Fruit fly (Drosophila melanogaster) whole organism, embryonic: ENCODE data around the gene Sf3a2.

Experiments
- CG1024 ChIP-seq: fragments of 200-800 bp; sonication (Bioruptor generic); IDR thresholded peaks from 2 replicates; pipeline ENCODE4 v1.3.6; 2022; ENCODE audit warnings: missing biosample characterization, missing genetic modification characterization
- CG11504 ChIP-seq: fragments of 200-800 bp; sonication (Bioruptor generic); optimal IDR thresholded peaks from 3 replicates; lab custom pipeline; 2019; ENCODE audit warnings: missing biosample characterization, mild to moderate bottlenecking, missing genetic modification characterization, moderate library complexity
- CG12071 ChIP-seq: fragments of 200-800 bp; sonication (Bioruptor generic); optimal IDR thresholded peaks from 3 replicates; lab custom pipeline; 2018; ENCODE audit warnings: missing biosample characterization, mild to moderate bottlenecking, missing genetic modification characterization
- CG1233 ChIP-seq: fragments of 200-800 bp; sonication (Bioruptor generic); optimal IDR thresholded peaks from 4 replicates; lab custom pipeline; 2018; ENCODE audit warnings: missing biosample characterization, mild to moderate bottlenecking, missing genetic modification characterization
- CG14014 ChIP-seq: fragments of 200-800 bp; sonication (Bioruptor generic); IDR thresholded peaks from 2 replicates; pipeline ENCODE4 v1.3.6; 2022; ENCODE audit warnings: missing biosample characterization, missing genetic modification characterization
- CG15269 ChIP-seq: fragments of 200-800 bp; sonication (Bioruptor generic); optimal IDR thresholded peaks from 2 replicates; lab custom pipeline; 2018; ENCODE audit warnings: missing biosample characterization, mild to moderate bottlenecking, missing genetic modification characterization, moderate library complexity
- CG15601 ChIP-seq: fragments of 200-800 bp; sonication (Bioruptor generic); optimal IDR thresholded peaks from 3 replicates; lab custom pipeline; 2019; ENCODE audit warnings: missing biosample characterization, mild to moderate bottlenecking, missing genetic modification characterization, moderate library complexity
- CG17385 ChIP-seq: fragments of 200-800 bp; sonication (Bioruptor generic); optimal IDR thresholded peaks from 3 replicates; lab custom pipeline; 2018; ENCODE audit warnings: missing biosample characterization, mild to moderate bottlenecking, missing genetic modification characterization
- CG17612 ChIP-seq: fragments of 200-800 bp; sonication (Bioruptor generic); IDR thresholded peaks from 2 replicates; pipeline ENCODE4 v1.3.6; 2022; ENCODE audit warnings: missing biosample characterization, missing genetic modification characterization
- CG18599 ChIP-seq: fragments of 200-800 bp; sonication (Bioruptor generic); optimal IDR thresholded peaks from 3 replicates; lab custom pipeline; 2017; ENCODE audit warnings: missing biosample characterization, missing genetic modification characterization, mild to moderate bottlenecking, moderate library complexity, missing genetic modification reagents
- CG2202 ChIP-seq: fragments of 200-800 bp; sonication (Bioruptor generic); optimal IDR thresholded peaks from 2 replicates; lab custom pipeline; 2018; ENCODE audit warnings: missing biosample characterization, mild to moderate bottlenecking, missing genetic modification characterization
- CG2875 ChIP-seq: fragments of 200-800 bp; sonication (Bioruptor generic); optimal IDR thresholded peaks from 2 replicates; lab custom pipeline; 2017; ENCODE audit warnings: missing biosample characterization, mild to moderate bottlenecking, missing genetic modification characterization, missing genetic modification reagents
- CG32772 ChIP-seq: fragments of 200-800 bp; sonication (Bioruptor generic); IDR thresholded peaks from 2 replicates; pipeline ENCODE4 v1.3.6; 2022; ENCODE audit warnings: missing biosample characterization, missing genetic modification characterization
- CG33557 ChIP-seq: fragments of 200-800 bp; sonication (Bioruptor generic); optimal IDR thresholded peaks from 2 replicates; lab custom pipeline; 2019; ENCODE audit warnings: missing biosample characterization, mild to moderate bottlenecking, missing genetic modification characterization, moderate library complexity
- CG6813 ChIP-seq: fragments of 200-800 bp; sonication (Bioruptor generic); optimal IDR thresholded peaks from 2 replicates; lab custom pipeline; 2017; ENCODE audit warnings: missing biosample characterization, missing genetic modification characterization, mild to moderate bottlenecking, moderate library complexity, missing genetic modification reagents
- CG7786 ChIP-seq: fragments of 200-800 bp; sonication (Bioruptor generic); optimal IDR thresholded peaks from 2 replicates; lab custom pipeline; 2016; ENCODE audit warnings: missing biosample characterization, missing genetic modification characterization
- CG8290 ChIP-seq, 3 experiments: fragments of 200-800 bp; sonication (Bioruptor generic); optimal IDR thresholded peaks; 2 replicates each; lab custom pipeline; 2016 to 2019; ENCODE audit warnings: missing biosample characterization in 3 of 3, missing genetic modification characterization in 3 of 3, mild to moderate bottlenecking in 2 of 3, moderate library complexity in 1 of 3
- CG9932 ChIP-seq: fragments of 200-800 bp; sonication (Bioruptor generic); IDR thresholded peaks from 2 replicates; pipeline ENCODE4 v1.3.6; 2022; ENCODE audit warnings: missing biosample characterization, missing genetic modification characterization
- CHES-1-like ChIP-seq: fragments of 200-800 bp; sonication (Bioruptor generic); optimal IDR thresholded peaks from 2 replicates; lab custom pipeline; 2016; ENCODE audit warnings: missing biosample characterization, missing genetic modification characterization
- D ChIP-seq, 2 experiments: fragments of 200-800 bp in 1 of 2; fragments of >200 bp in 1 of 2; sonication (Bioruptor generic) in 1 of 2; optimal IDR thresholded peaks; 2 replicates in 1 of 2; 3 replicates in 1 of 2; lab custom pipeline; 2017; ENCODE audit warnings: mild to moderate bottlenecking in 1 of 2, missing biosample characterization in 1 of 2, missing genetic modification characterization in 1 of 2, missing genetic modification reagents in 1 of 2
- Dek ChIP-seq: fragments of 200-800 bp; sonication (Bioruptor generic); optimal IDR thresholded peaks from 3 replicates; lab custom pipeline; 2019; ENCODE audit warnings: missing biosample characterization, mild to moderate bottlenecking, missing genetic modification characterization, moderate library complexity
- MBD-R2 ChIP-seq: fragments of 200-800 bp; sonication (Bioruptor generic); IDR thresholded peaks from 2 replicates; pipeline ENCODE4 v1.3.6; 2022; ENCODE audit warnings: missing biosample characterization, missing genetic modification characterization
- NK7.1 ChIP-seq: fragments of 200-800 bp; sonication (Bioruptor generic); optimal IDR thresholded peaks from 3 replicates; lab custom pipeline; 2016; ENCODE audit warnings: missing biosample characterization, missing genetic modification characterization
- Oli ChIP-seq: fragments of 200-800 bp; sonication (Bioruptor generic); optimal IDR thresholded peaks from 2 replicates; lab custom pipeline; 2018; ENCODE audit warnings: missing biosample characterization, mild to moderate bottlenecking, missing genetic modification characterization, moderate library complexity
- Opbp ChIP-seq: fragments of 200-800 bp; sonication (Bioruptor generic); IDR thresholded peaks from 3 replicates; pipeline ENCODE4 v1.3.6; 2022; ENCODE audit warnings: missing biosample characterization, missing genetic modification characterization; ENCODE audit not compliant: partially characterized antibody
- PHDP ChIP-seq: fragments of 200-800 bp; sonication (Bioruptor generic); optimal IDR thresholded peaks from 3 replicates; lab custom pipeline; 2018; ENCODE audit warnings: missing biosample characterization, mild to moderate bottlenecking, missing genetic modification characterization, moderate library complexity
- Six4 ChIP-seq: fragments of 200-800 bp; sonication (Bioruptor generic); optimal IDR thresholded peaks from 2 replicates; lab custom pipeline; 2016; ENCODE audit warnings: missing biosample characterization, missing genetic modification characterization
- Xrp1 ChIP-seq: fragments of 200-800 bp; sonication (Bioruptor generic); IDR thresholded peaks from 2 replicates; pipeline ENCODE4 v1.3.6; 2022; ENCODE audit warnings: missing biosample characterization, missing genetic modification characterization
- YL-1 ChIP-seq: fragments of 200-800 bp; sonication (Bioruptor generic); optimal IDR thresholded peaks from 3 replicates; lab custom pipeline; 2017; ENCODE audit warnings: missing biosample characterization, mild to moderate bottlenecking, missing genetic modification characterization
- ac ChIP-seq: fragments of 200-800 bp; sonication (Bioruptor generic); optimal IDR thresholded peaks from 3 replicates; lab custom pipeline; 2017; ENCODE audit warnings: missing biosample characterization, mild to moderate bottlenecking, missing genetic modification characterization
- bbx ChIP-seq: fragments of 200-800 bp; sonication (Bioruptor generic); IDR thresholded peaks from 2 replicates; pipeline ENCODE4 v1.3.6; 2022; ENCODE audit warnings: missing biosample characterization, missing genetic modification characterization; ENCODE audit not compliant: partially characterized antibody
- br ChIP-seq: fragments of >200 bp; optimal IDR thresholded peaks from 2 replicates; lab custom pipeline; 2017
- da ChIP-seq: fragments of 200-800 bp; sonication (Bioruptor generic); optimal IDR thresholded peaks from 2 replicates; lab custom pipeline; 2016; ENCODE audit warnings: missing biosample characterization, missing genetic modification characterization
- danr ChIP-seq: fragments of 200-800 bp; sonication (Bioruptor generic); IDR thresholded peaks from 2 replicates; pipeline ENCODE4 v1.3.6; 2022; ENCODE audit warnings: missing biosample characterization, missing genetic modification characterization
- fd102C ChIP-seq: fragments of 200-800 bp; sonication (Bioruptor generic); optimal IDR thresholded peaks from 2 replicates; lab custom pipeline; 2018; ENCODE audit warnings: missing biosample characterization, mild to moderate bottlenecking, missing genetic modification characterization, moderate library complexity
- fd3F ChIP-seq: fragments of 200-800 bp; sonication (Bioruptor generic); optimal IDR thresholded peaks from 2 replicates; lab custom pipeline; 2018; ENCODE audit warnings: missing biosample characterization, mild to moderate bottlenecking, missing genetic modification characterization, moderate library complexity
- ftz-f1 ChIP-seq: fragments of 200-800 bp; sonication (Bioruptor generic); optimal IDR thresholded peaks from 2 replicates; lab custom pipeline; 2016; ENCODE audit warnings: missing biosample characterization, missing genetic modification characterization
- gcm ChIP-seq: fragments of 200-800 bp; sonication (Bioruptor generic); optimal IDR thresholded peaks from 2 replicates; lab custom pipeline; 2019; ENCODE audit warnings: missing biosample characterization, mild to moderate bottlenecking, missing genetic modification characterization, moderate library complexity
- gro ChIP-seq: fragments of 200-800 bp; sonication (Bioruptor generic); optimal IDR thresholded peaks from 2 replicates; lab custom pipeline; 2016; ENCODE audit warnings: missing biosample characterization, missing genetic modification characterization
- her ChIP-seq: fragments of 200-800 bp; sonication (Bioruptor generic); optimal IDR thresholded peaks from 2 replicates; lab custom pipeline; 2016; ENCODE audit warnings: missing biosample characterization, missing genetic modification characterization
- kah ChIP-seq: fragments of 200-800 bp; sonication (Bioruptor generic); optimal IDR thresholded peaks from 2 replicates; lab custom pipeline; 2018; ENCODE audit warnings: missing biosample characterization, mild to moderate bottlenecking, missing genetic modification characterization
- nerfin-2 ChIP-seq: fragments of 200-800 bp; sonication (Bioruptor generic); IDR thresholded peaks from 2 replicates; pipeline ENCODE4 v1.3.6; 2022; ENCODE audit warnings: missing biosample characterization, missing genetic modification characterization; ENCODE audit not compliant: partially characterized antibody
- odd ChIP-seq: fragments of 200-800 bp; sonication (Bioruptor generic); optimal IDR thresholded peaks from 2 replicates; lab custom pipeline; 2017; ENCODE audit warnings: missing biosample characterization, mild to moderate bottlenecking, missing genetic modification characterization
- schlank ChIP-seq: fragments of 200-800 bp; sonication (Bioruptor generic); optimal IDR thresholded peaks from 2 replicates; lab custom pipeline; 2018; ENCODE audit warnings: missing biosample characterization, mild to moderate bottlenecking, missing genetic modification characterization
- scrt ChIP-seq: fragments of 200-800 bp; sonication (Bioruptor generic); optimal IDR thresholded peaks from 2 replicates; lab custom pipeline; 2018; ENCODE audit warnings: missing biosample characterization, mild to moderate bottlenecking, missing genetic modification characterization, moderate library complexity
- sd ChIP-seq: fragments of 200-800 bp; sonication (Bioruptor generic); optimal IDR thresholded peaks from 3 replicates; lab custom pipeline; 2018; ENCODE audit warnings: missing biosample characterization, mild to moderate bottlenecking, missing genetic modification characterization, moderate library complexity
- toy ChIP-seq: fragments of 200-800 bp; sonication (Bioruptor generic); IDR thresholded peaks from 2 replicates; pipeline ENCODE4 v1.3.6; 2022; ENCODE audit warnings: missing biosample characterization, missing genetic modification characterization
- twi ChIP-seq: fragments of 200-800 bp; optimal IDR thresholded peaks from 2 replicates; lab custom pipeline; 2019; ENCODE audit warnings: missing biosample characterization, mild to moderate bottlenecking, missing genetic modification characterization, moderate library complexity

Sf3a2 gene

dm6 chr3L:12830416-12830815 is 16.6 kb upstream of the Sf3a2 start (continued):
- TF ChIP-seq sd (peak; percentile 72), gro (GFP tag; lab: Kevin White, UChicago) (no peak), CG33557 (GFP tag; lab: Kevin White, UChicago) (no peak), PHDP (tag; lab: Kevin White, UChicago) (peak; percentile 48), CG2202 (tag; lab: Kevin White, UChicago) (peak; percentile 4), CG7786 (no peak), CG8290 (GFP tag; optimal IDR thresholded peaks at IDR 0.05; lab: Kevin White, UChicago) (no peak), CG8290 (tag; optimal IDR thresholded peaks at IDR 0.05; lab: Kevin White, UChicago) (peak in 1 of 2 experiments; percentile 45), CG6813 (GFP tag; lab: Kevin White, UChicago) (no peak), twi (tag; lab: Kevin White, UChicago) (no peak), ftz-f1 (GFP tag; lab: Kevin White, UChicago) (no peak), Oli (tag; lab: Kevin White, UChicago) (peak; percentile 2), CHES-1-like (GFP tag; lab: Kevin White, UChicago) (no peak), schlank (tag; lab: Kevin White, UChicago) (no peak), MBD-R2 (GFP tag; lab: Robert Waterston, UW) (no peak), CG9932 (no peak), CG17385 (GFP tag; lab: Kevin White, UChicago) (no peak), kah (GFP tag; lab: Kevin White, UChicago) (no peak), her (GFP tag; lab: Kevin White, UChicago) (no peak), CG15601 (tag; lab: Kevin White, UChicago) (peak; percentile 26), CG11504 (tag; lab: Kevin White, UChicago) (no peak), CG1024 (GFP tag; lab: Robert Waterston, UW) (no peak), odd (GFP tag; lab: Kevin White, UChicago) (peak; percentile 18), Xrp1 (GFP tag; lab: Robert Waterston, UW) (peak; percentile 51; the same call in 1 of the 2 replicates), NK7.1 (GFP tag; lab: Kevin White, UChicago) (no peak), CG32772 (GFP tag; lab: Robert Waterston, UW) (no peak), gcm (GFP tag; lab: Kevin White, UChicago) (no peak), YL-1 (GFP tag; lab: Kevin White, UChicago) (no peak), scrt (GFP tag; lab: Kevin White, UChicago) (no peak), CG12071 (GFP tag; lab: Kevin White, UChicago) (no peak), br (lab: Kevin White, UChicago) (no peak), Dek (tag; lab: Kevin White, UChicago) (no peak), danr (GFP tag; lab: Robert Waterston, UW) (no peak), CG1233 (peak; percentile 17), bbx (GFP tag; lab: Robert Waterston, UW) (no peak), ac (GFP tag; lab: Kevin White, UChicago) (no peak), CG15269 (tag; lab: Kevin White, UChicago) (peak; percentile 21), toy (GFP tag; lab: Robert Waterston, UW) (no peak), fd102C (GFP tag; lab: Kevin White, UChicago) (no peak), Opbp (no peak), D (optimal IDR thresholded peaks at IDR 0.05; lab: Kevin White, UChicago) (no peak), D (GFP tag; optimal IDR thresholded peaks at IDR 0.05; lab: Kevin White, UChicago) (no peak), fd3F (peak; percentile 4), CG2875 (GFP tag; lab: Kevin White, UChicago) (peak; percentile 10), da (GFP tag; lab: Kevin White, UChicago) (no peak), CG14014 (GFP tag; lab: Robert Waterston, UW) (no peak), Six4 (GFP tag; lab: Kevin White, UChicago) (no peak), CG17612 (GFP tag; lab: Robert Waterston, UW) (no peak), nerfin-2 (GFP tag; lab: Robert Waterston, UW) (no peak), CG18599 (GFP tag; lab: Kevin White, UChicago) (no peak)
- TF ChIP-seq, all 482 proteins: peak for 22
